Fruit fly (Drosophila melanogaster) whole organism, embryonic: Measurements from ENCODE around the gene mRpL14.

Source experiments
- Antp ChIP-seq: fragments of 200-800 bp; sonication (Bioruptor generic); optimal IDR thresholded peaks from 3 replicates; lab custom pipeline; 2016; ENCODE audit warnings: missing biosample characterization, missing genetic modification characterization
- Atf6 ChIP-seq: fragments of 200-800 bp; sonication (Bioruptor generic); IDR thresholded peaks from 2 replicates; pipeline ENCODE4 v1.3.6; 2022; ENCODE audit warnings: missing biosample characterization, missing genetic modification characterization
- B-H1 ChIP-seq: fragments of 200-800 bp; sonication (Bioruptor generic); IDR thresholded peaks from 3 replicates; pipeline ENCODE4 v1.3.6; 2022; ENCODE audit warnings: missing biosample characterization, missing genetic modification characterization
- CG11247 ChIP-seq: fragments of 200-800 bp; sonication (Bioruptor generic); IDR thresholded peaks from 2 replicates; pipeline ENCODE4 v1.3.6; 2022; ENCODE audit warnings: missing biosample characterization, missing genetic modification characterization
- CG11696 ChIP-seq: fragments of 200-800 bp; sonication (Bioruptor generic); IDR thresholded peaks from 2 replicates; pipeline ENCODE4 v1.3.6; 2022; ENCODE audit warnings: missing biosample characterization, missing genetic modification characterization
- CG1233 ChIP-seq: fragments of 200-800 bp; sonication (Bioruptor generic); optimal IDR thresholded peaks from 4 replicates; lab custom pipeline; 2018; ENCODE audit warnings: missing biosample characterization, mild to moderate bottlenecking, missing genetic modification characterization
- CG12769 ChIP-seq: fragments of 200-800 bp; sonication (Bioruptor generic); optimal IDR thresholded peaks from 2 replicates; lab custom pipeline; 2019; ENCODE audit warnings: missing biosample characterization, mild to moderate bottlenecking, missing genetic modification characterization, moderate library complexity
- CG14965 ChIP-seq: fragments of 200-800 bp; sonication (Bioruptor generic); optimal IDR thresholded peaks from 2 replicates; lab custom pipeline; 2016; ENCODE audit warnings: missing biosample characterization, missing genetic modification characterization, borderline replicate concordance
- CG15073 ChIP-seq: fragments of 200-800 bp; sonication (Bioruptor generic); optimal IDR thresholded peaks from 2 replicates; lab custom pipeline; 2016; ENCODE audit warnings: missing biosample characterization, missing genetic modification characterization
- CG17186 ChIP-seq: fragments of 200-800 bp; sonication (Bioruptor generic); optimal IDR thresholded peaks from 3 replicates; lab custom pipeline; 2017; ENCODE audit warnings: missing biosample characterization, missing genetic modification reagents, missing genetic modification characterization
- CG17328 ChIP-seq: fragments of 200-800 bp; sonication (Bioruptor generic); IDR thresholded peaks from 2 replicates; pipeline ENCODE4 v1.3.6; 2022; ENCODE audit warnings: missing biosample characterization, missing genetic modification characterization
- CG17829 ChIP-seq: fragments of 200-800 bp; optimal IDR thresholded peaks from 2 replicates; lab custom pipeline; 2019; ENCODE audit warnings: missing biosample characterization, mild to moderate bottlenecking, missing genetic modification characterization, moderate library complexity
- CG1792 ChIP-seq: fragments of 200-800 bp; sonication (Bioruptor generic); optimal IDR thresholded peaks from 2 replicates; lab custom pipeline; 2016; ENCODE audit warnings: missing biosample characterization, missing genetic modification characterization
- CG18599 ChIP-seq: fragments of 200-800 bp; sonication (Bioruptor generic); optimal IDR thresholded peaks from 3 replicates; lab custom pipeline; 2017; ENCODE audit warnings: missing biosample characterization, missing genetic modification characterization, mild to moderate bottlenecking, moderate library complexity, missing genetic modification reagents
- CG3065 ChIP-seq: fragments of 200-800 bp; sonication (Bioruptor generic); optimal IDR thresholded peaks from 2 replicates; lab custom pipeline; 2016; ENCODE audit warnings: missing biosample characterization, missing genetic modification characterization
- CG4617 ChIP-seq: fragments of 200-800 bp; sonication (Bioruptor generic); optimal IDR thresholded peaks from 3 replicates; lab custom pipeline; 2016; ENCODE audit warnings: missing biosample characterization, missing genetic modification characterization, borderline replicate concordance
- CG4730 ChIP-seq: fragments of 200-800 bp; sonication (Bioruptor generic); IDR thresholded peaks from 2 replicates; pipeline ENCODE4 v1.3.6; 2022; ENCODE audit warnings: missing biosample characterization, missing genetic modification characterization
- CG7271 ChIP-seq: fragments of 200-800 bp; sonication (Bioruptor generic); optimal IDR thresholded peaks from 2 replicates; lab custom pipeline; 2018; ENCODE audit warnings: missing biosample characterization, mild to moderate bottlenecking, missing genetic modification characterization, moderate library complexity
- CG7745 ChIP-seq: fragments of 200-800 bp; sonication (Bioruptor generic); optimal IDR thresholded peaks from 2 replicates; lab custom pipeline; 2018; ENCODE audit warnings: missing biosample characterization, mild to moderate bottlenecking, missing genetic modification characterization, moderate library complexity
- CG7839 ChIP-seq: fragments of 200-800 bp; sonication (Bioruptor generic); optimal IDR thresholded peaks from 3 replicates; lab custom pipeline; 2018; ENCODE audit warnings: missing biosample characterization, mild to moderate bottlenecking, missing genetic modification characterization, moderate library complexity
- CG8281 ChIP-seq: fragments of 200-800 bp; sonication (Bioruptor generic); optimal IDR thresholded peaks from 2 replicates; lab custom pipeline; 2018; ENCODE audit warnings: missing biosample characterization, mild to moderate bottlenecking, missing genetic modification characterization, moderate library complexity
- CG9727 ChIP-seq: fragments of 200-800 bp; sonication (Bioruptor generic); optimal IDR thresholded peaks from 3 replicates; lab custom pipeline; 2017; ENCODE audit warnings: missing biosample characterization, mild to moderate bottlenecking, missing genetic modification characterization
- Dip3 ChIP-seq: fragments of 200-800 bp; sonication (Bioruptor generic); optimal IDR thresholded peaks from 3 replicates; lab custom pipeline; 2016; ENCODE audit warnings: missing biosample characterization, missing genetic modification characterization
- Eip74EF ChIP-seq, 2 experiments: fragments of 200-800 bp in 1 of 2; fragments of >200 bp in 1 of 2; sonication (Bioruptor generic) in 1 of 2; optimal IDR thresholded peaks; 2 replicates each; lab custom pipeline; 2017 to 2019; ENCODE audit warnings: missing biosample characterization in 2 of 2, missing genetic modification characterization in 2 of 2, mild to moderate bottlenecking in 1 of 2, moderate library complexity in 1 of 2
- Fer3 ChIP-seq: fragments of 200-800 bp; sonication (Bioruptor generic); optimal IDR thresholded peaks from 2 replicates; lab custom pipeline; 2018; ENCODE audit warnings: missing biosample characterization, mild to moderate bottlenecking, missing genetic modification characterization, moderate library complexity
- HHEX ChIP-seq: fragments of 200-800 bp; sonication (Bioruptor generic); optimal IDR thresholded peaks from 3 replicates; lab custom pipeline; 2017; ENCODE audit warnings: missing biosample characterization, mild to moderate bottlenecking, missing genetic modification characterization, missing genetic modification reagents
- HLH54F ChIP-seq: fragments of 200-800 bp; sonication (Bioruptor generic); optimal IDR thresholded peaks from 3 replicates; lab custom pipeline; 2016; ENCODE audit warnings: missing biosample characterization, missing genetic modification characterization
- HmgD ChIP-seq: fragments of 200-800 bp; sonication (Bioruptor generic); optimal IDR thresholded peaks from 3 replicates; lab custom pipeline; 2016; ENCODE audit warnings: missing biosample characterization, missing genetic modification characterization
- Hmx ChIP-seq: fragments of 200-800 bp; sonication (Bioruptor generic); optimal IDR thresholded peaks from 2 replicates; lab custom pipeline; 2016; ENCODE audit warnings: missing biosample characterization, missing genetic modification characterization
- Nf-YA ChIP-seq: fragments of 200-800 bp; sonication (Bioruptor generic); IDR thresholded peaks from 2 replicates; pipeline ENCODE4 v1.3.6; 2022; ENCODE audit warnings: missing biosample characterization, missing genetic modification characterization
- Oaz ChIP-seq: fragments of 200-800 bp; sonication (Bioruptor generic); IDR thresholded peaks from 2 replicates; pipeline ENCODE4 v1.3.6; 2022; ENCODE audit warnings: missing biosample characterization, missing genetic modification characterization
- Opbp ChIP-seq: fragments of 200-800 bp; sonication (Bioruptor generic); IDR thresholded peaks from 3 replicates; pipeline ENCODE4 v1.3.6; 2022; ENCODE audit warnings: missing biosample characterization, missing genetic modification characterization; ENCODE audit not compliant: partially characterized antibody
- YL-1 ChIP-seq: fragments of 200-800 bp; sonication (Bioruptor generic); optimal IDR thresholded peaks from 3 replicates; lab custom pipeline; 2017; ENCODE audit warnings: missing biosample characterization, mild to moderate bottlenecking, missing genetic modification characterization
- cato ChIP-seq: fragments of 200-800 bp; sonication (Bioruptor generic); optimal IDR thresholded peaks from 2 replicates; lab custom pipeline; 2016; ENCODE audit warnings: missing biosample characterization, missing genetic modification characterization, borderline replicate concordance
- crol ChIP-seq: fragments of 200-800 bp; sonication (Bioruptor generic); IDR thresholded peaks from 2 replicates; pipeline ENCODE4 v1.3.6; 2022; ENCODE audit warnings: missing biosample characterization, missing genetic modification characterization
- exex ChIP-seq: fragments of 200-800 bp; sonication (Bioruptor generic); optimal IDR thresholded peaks from 4 replicates; lab custom pipeline; 2018; ENCODE audit warnings: missing biosample characterization, mild to moderate bottlenecking, missing genetic modification characterization, moderate library complexity
- fd102C ChIP-seq: fragments of 200-800 bp; sonication (Bioruptor generic); optimal IDR thresholded peaks from 2 replicates; lab custom pipeline; 2018; ENCODE audit warnings: missing biosample characterization, mild to moderate bottlenecking, missing genetic modification characterization, moderate library complexity
- inv ChIP-seq: fragments of 200-800 bp; sonication (Bioruptor generic); IDR thresholded peaks from 2 replicates; pipeline ENCODE4 v1.3.6; 2022; ENCODE audit warnings: missing biosample characterization, missing genetic modification characterization; ENCODE audit not compliant: partially characterized antibody
- klu ChIP-seq: fragments of 200-800 bp; sonication (Bioruptor generic); IDR thresholded peaks from 2 replicates; pipeline ENCODE4 v1.3.6; 2022; ENCODE audit warnings: missing biosample characterization, missing genetic modification characterization
- nmo ChIP-seq: fragments of 200-800 bp; sonication (Bioruptor generic); optimal IDR thresholded peaks from 2 replicates; lab custom pipeline; 2018; ENCODE audit warnings: missing biosample characterization, mild to moderate bottlenecking, missing genetic modification characterization, moderate library complexity
- odd ChIP-seq: fragments of 200-800 bp; sonication (Bioruptor generic); optimal IDR thresholded peaks from 2 replicates; lab custom pipeline; 2017; ENCODE audit warnings: missing biosample characterization, mild to moderate bottlenecking, missing genetic modification characterization
- otp ChIP-seq: fragments of 200-800 bp; sonication (Bioruptor generic); IDR thresholded peaks from 3 replicates; pipeline ENCODE4, ENCODE4 v1.3.6; 2022; ENCODE audit warnings: missing biosample characterization, missing genetic modification characterization
- pan ChIP-seq, 4 experiments: fragments of >200 bp in 3 of 4; fragments of 200-800 bp in 1 of 4; sonication (Bioruptor generic) in 1 of 4; optimal IDR thresholded peaks in 3 of 4; IDR thresholded peaks in 1 of 4; 2 replicates each; pipeline versions ENCODE4 v1.3.6 to Lab custom; 2017 to 2022; ENCODE audit warnings: missing biosample characterization in 2 of 4, missing genetic modification characterization in 2 of 4, mixed read lengths in 1 of 4
- pita ChIP-seq: fragments of 200-800 bp; sonication (Bioruptor generic); optimal IDR thresholded peaks from 2 replicates; lab custom pipeline; 2017; ENCODE audit warnings: missing biosample characterization, mild to moderate bottlenecking, missing genetic modification characterization
- run ChIP-seq: fragments of 200-800 bp; sonication (Bioruptor generic); optimal IDR thresholded peaks from 3 replicates; lab custom pipeline; 2018; ENCODE audit warnings: missing biosample characterization, mild to moderate bottlenecking, missing genetic modification characterization
- sens-2 ChIP-seq: fragments of 200-800 bp; sonication (Bioruptor generic); IDR thresholded peaks from 2 replicates; pipeline ENCODE4 v1.3.6; 2022; ENCODE audit warnings: missing biosample characterization, missing genetic modification characterization
- seq ChIP-seq: fragments of 200-800 bp; sonication (Bioruptor generic); IDR thresholded peaks from 2 replicates; pipeline ENCODE4 v1.3.6; 2022; ENCODE audit warnings: missing biosample characterization, missing genetic modification characterization
- usp ChIP-seq: fragments of >200 bp; optimal IDR thresholded peaks from 2 replicates; lab custom pipeline; 2017; ENCODE audit warnings: missing biosample characterization, missing genetic modification characterization
- vvl ChIP-seq: fragments of 200-800 bp; sonication (Bioruptor generic); IDR thresholded peaks from 2 replicates; pipeline ENCODE4 v1.3.6; 2022; ENCODE audit warnings: missing biosample characterization, missing genetic modification characterization
- yki ChIP-seq: fragments of >200 bp; optimal IDR thresholded peaks from 3 replicates; lab custom pipeline; 2018

The mRpL14 gene

dm6 chrX:2329312-2329711, 15.1 kb downstream of the mRpL14 start (continued):
- TF ChIP-seq Eip74EF (GFP tag; optimal IDR thresholded peaks at IDR 0.05; lab: Kevin White, UChicago) (peak in 1 of 2 experiments; percentile 62), CG3065 (peak; percentile 15), nmo (GFP tag; lab: Kevin White, UChicago) (peak; percentile 81), Hmx (GFP tag; lab: Kevin White, UChicago) (no peak), Atf6 (GFP tag; lab: Robert Waterston, UW) (peak; percentile 63), CG14965 (GFP tag; lab: Kevin White, UChicago) (no peak), Nf-YA (GFP tag; lab: Robert Waterston, UW) (peak; percentile 56), YL-1 (GFP tag; lab: Kevin White, UChicago) (peak; percentile 23), Antp (GFP tag; lab: Kevin White, UChicago) (peak; percentile 76), sens-2 (GFP tag; lab: Robert Waterston, UW) (0 out of 2 replicates have a peak, but pooled peaks have one; percentile 50), CG11247 (peak; percentile 66), CG4730 (GFP tag; lab: Robert Waterston, UW) (peak; percentile 66), odd (GFP tag; lab: Kevin White, UChicago) (peak; percentile 58), CG7271 (no peak), CG8281 (tag; lab: Kevin White, UChicago) (no peak), Oaz (GFP tag; lab: Robert Waterston, UW) (no peak), pita (GFP tag; lab: Kevin White, UChicago) (no peak), run (tag; lab: Kevin White, UChicago) (no peak), HmgD (GFP tag; lab: Kevin White, UChicago) (peak; percentile 66), seq (GFP tag; lab: Robert Waterston, UW) (peak; percentile 81), pan (optimal IDR thresholded peaks at IDR 0.05; lab: Kevin White, UChicago) (no peak), pan (GFP tag; optimal IDR thresholded peaks at IDR 0.05 in 1 of 2, IDR thresholded peaks at IDR 0.05 in 1 of 2) (peak in 1 of 2 experiments; percentile 74), CG17829 (tag; lab: Kevin White, UChicago) (peak; percentile 52), HHEX (GFP tag; lab: Kevin White, UChicago) (peak; percentile 41), HLH54F (peak; percentile 69), B-H1 (GFP tag; lab: Robert Waterston, UW) (peak; percentile 50; the same call in 2 of the 3 replicates), CG7745 (no peak), klu (0 out of 2 replicates have a peak, but pooled peaks have one; percentile 32), CG15073 (no peak), CG17186 (GFP tag; lab: Kevin White, UChicago) (no peak), cato (GFP tag; lab: Kevin White, UChicago) (peak; percentile 46), exex (tag; lab: Kevin White, UChicago) (peak; percentile 2), vvl (GFP tag; lab: Robert Waterston, UW) (peak; percentile 86), CG1233 (GFP tag; lab: Kevin White, UChicago) (peak; percentile 6), CG9727 (GFP tag; lab: Kevin White, UChicago) (peak; percentile 39), crol (GFP tag; lab: Robert Waterston, UW) (peak; percentile 51; the same call in 1 of the 2 replicates), CG7839 (peak; percentile 81), fd102C (GFP tag; lab: Kevin White, UChicago) (no peak), otp (GFP tag; lab: Robert Waterston, UW) (peak; percentile 76), Dip3 (no peak), yki (no peak), CG4617 (peak; percentile 50), CG17328 (peak; percentile 90), inv (no peak), usp (GFP tag; lab: Kevin White, UChicago) (no peak), CG11696 (GFP tag; lab: Robert Waterston, UW) (0 out of 2 replicates have a peak, but pooled peaks have one; percentile 23), CG1792 (GFP tag; lab: Kevin White, UChicago) (peak; percentile 66), CG18599 (GFP tag; lab: Kevin White, UChicago) (peak; percentile 84), Opbp (no peak), Fer3 (peak; percentile 27), CG12769 (tag; lab: Kevin White, UChicago) (no peak)
